Worm (Caenorhabditis elegans) whole organism, L3 larva: ENCODE results near the gene F41G3.20.

ENCODE experiments used
- R02D3.7 ChIP-seq: fragments of 150-350 bp; optimal IDR thresholded peaks from 2 replicates; lab custom pipeline; 2014; ENCODE audit warnings: missing biosample characterization, missing genetic modification characterization
- ZK546.5 ChIP-seq: sonication (generic microtip); optimal IDR thresholded peaks from 2 replicates; lab custom pipeline; 2017; ENCODE audit warnings: missing biosample characterization, missing genetic modification characterization
- aly-2 ChIP-seq: fragments of 150-350 bp; optimal IDR thresholded peaks from 2 replicates; lab custom pipeline; 2014; ENCODE audit warnings: missing biosample characterization, missing genetic modification characterization
- ama-1 ChIP-seq: fragments of 150-350 bp; optimal IDR thresholded peaks from 2 replicates; lab custom pipeline; 2018
- ceh-16 ChIP-seq: sonication (generic microtip); optimal IDR thresholded peaks from 2 replicates; lab custom pipeline; 2017; ENCODE audit warnings: missing biosample characterization, missing genetic modification characterization
- ceh-82 ChIP-seq: fragments of 150-350 bp; optimal IDR thresholded peaks from 2 replicates; lab custom pipeline; 2014; ENCODE audit warnings: missing biosample characterization, missing genetic modification characterization
- ceh-9 ChIP-seq: sonication (generic microtip); optimal IDR thresholded peaks from 2 replicates; lab custom pipeline; 2018; ENCODE audit warnings: missing biosample characterization, missing genetic modification characterization
- egl-27 ChIP-seq: sonication (generic microtip); optimal IDR thresholded peaks from 4 replicates; lab custom pipeline; 2017; ENCODE audit warnings: missing biosample characterization, missing genetic modification reagents, missing genetic modification characterization
- egl-5 ChIP-seq: fragments of 150-350 bp; optimal IDR thresholded peaks from 2 replicates; lab custom pipeline; 2017; ENCODE audit warnings: missing biosample characterization, missing genetic modification reagents, missing genetic modification characterization, inconsistent platforms
- elt-1 ChIP-seq: fragments of 150-350 bp; optimal IDR thresholded peaks from 2 replicates; lab custom pipeline; 2014; ENCODE audit warnings: missing biosample characterization, missing genetic modification characterization
- elt-2 ChIP-seq: sonication (generic microtip); optimal IDR thresholded peaks from 2 replicates; lab custom pipeline; 2016; ENCODE audit warnings: missing genetic modification reagents, mild to moderate bottlenecking, missing genetic modification characterization, missing compliant biosample characterization
- elt-3 ChIP-seq, 3 experiments: fragments of 150-350 bp in 1 of 3; sonication (generic microtip) in 2 of 3; optimal IDR thresholded peaks; 2 replicates in 2 of 3; 4 replicates in 1 of 3; lab custom pipeline; 2014 to 2017; ENCODE audit warnings: missing biosample characterization in 3 of 3, missing genetic modification characterization in 3 of 3
- fkh-10 ChIP-seq: sonication (generic microtip); optimal IDR thresholded peaks from 2 replicates; lab custom pipeline; 2017; ENCODE audit warnings: missing biosample characterization, missing genetic modification reagents, missing genetic modification characterization
- fkh-2 ChIP-seq: fragments of 150-350 bp; optimal IDR thresholded peaks from 2 replicates; lab custom pipeline; 2014; ENCODE audit warnings: missing biosample characterization, missing genetic modification reagents, missing genetic modification characterization
- fos-1 ChIP-seq: fragments of 150-350 bp; optimal IDR thresholded peaks from 2 replicates; lab custom pipeline; 2014; ENCODE audit warnings: missing biosample characterization, missing genetic modification characterization
- hmg-11 ChIP-seq: sonication (generic microtip); optimal IDR thresholded peaks from 2 replicates; lab custom pipeline; 2016; ENCODE audit warnings: missing genetic modification characterization, missing compliant biosample characterization
- jun-1 ChIP-seq: fragments of 150-350 bp; optimal IDR thresholded peaks from 2 replicates; lab custom pipeline; 2014; ENCODE audit warnings: missing biosample characterization, missing genetic modification reagents, missing genetic modification characterization
- lin-15B ChIP-seq: fragments of 150-350 bp; optimal IDR thresholded peaks from 2 replicates; lab custom pipeline; 2014; ENCODE audit warnings: missing biosample characterization, missing genetic modification characterization
- lin-39 ChIP-seq: fragments of 150-350 bp; optimal IDR thresholded peaks from 2 replicates; lab custom pipeline; 2018; ENCODE audit warnings: missing biosample characterization, missing genetic modification reagents, missing genetic modification characterization
- mdl-1 ChIP-seq: fragments of 150-350 bp; optimal IDR thresholded peaks from 2 replicates; lab custom pipeline; 2014; ENCODE audit warnings: missing biosample characterization, missing genetic modification characterization
- nfya-1 ChIP-seq: sonication (generic microtip); optimal IDR thresholded peaks from 2 replicates; lab custom pipeline; 2017; ENCODE audit warnings: missing genetic modification characterization, mild to moderate bottlenecking, missing compliant biosample characterization, antibody characterized with exemption, moderate library complexity; ENCODE audit not compliant: insufficient read depth
- nhr-237 ChIP-seq: fragments of 150-350 bp; optimal IDR thresholded peaks from 2 replicates; lab custom pipeline; 2014; ENCODE audit warnings: missing biosample characterization, missing genetic modification characterization
- nhr-25 ChIP-seq: sonication (generic microtip); optimal IDR thresholded peaks from 2 replicates; lab custom pipeline; 2017; ENCODE audit warnings: missing biosample characterization, missing genetic modification characterization
- nhr-28 ChIP-seq: fragments of 150-350 bp; optimal IDR thresholded peaks from 2 replicates; lab custom pipeline; 2014; ENCODE audit warnings: missing biosample characterization, missing genetic modification characterization
- nhr-43 ChIP-seq: sonication (generic microtip); optimal IDR thresholded peaks from 2 replicates; lab custom pipeline; 2016; ENCODE audit warnings: mild to moderate bottlenecking, missing genetic modification characterization, missing compliant biosample characterization; ENCODE audit not compliant: poor library complexity, severe bottlenecking
- nhr-67 ChIP-seq: fragments of 150-350 bp; optimal IDR thresholded peaks from 2 replicates; lab custom pipeline; 2014; ENCODE audit warnings: missing biosample characterization, missing genetic modification characterization
- nhr-76 ChIP-seq: fragments of 150-350 bp; sonication (generic microtip); optimal IDR thresholded peaks from 5 replicates; lab custom pipeline; 2014; ENCODE audit warnings: missing biosample characterization, missing genetic modification characterization
- nhr-77 ChIP-seq: fragments of 150-350 bp; optimal IDR thresholded peaks from 2 replicates; lab custom pipeline; 2014; ENCODE audit warnings: missing biosample characterization, missing genetic modification characterization
- pha-4 ChIP-seq: fragments of 150-350 bp; optimal IDR thresholded peaks from 2 replicates; lab custom pipeline; 2014; ENCODE audit warnings: missing biosample characterization, missing genetic modification reagents, missing genetic modification characterization
- pqm-1 ChIP-seq: fragments of 150-350 bp; optimal IDR thresholded peaks from 2 replicates; lab custom pipeline; 2017; ENCODE audit warnings: missing biosample characterization, missing genetic modification characterization, inconsistent platforms
- sea-2 ChIP-seq: fragments of 150-350 bp; sonication (generic microtip); optimal IDR thresholded peaks from 4 replicates; lab custom pipeline; 2014; ENCODE audit warnings: missing biosample characterization, missing genetic modification reagents, missing genetic modification characterization
- snpc-4 ChIP-seq: fragments of 150-350 bp; optimal IDR thresholded peaks from 2 replicates; lab custom pipeline; 2014; ENCODE audit warnings: missing biosample characterization, missing genetic modification characterization
- tbx-2 ChIP-seq: sonication (generic microtip); optimal IDR thresholded peaks from 2 replicates; lab custom pipeline; 2016; ENCODE audit warnings: mild to moderate bottlenecking, missing genetic modification characterization, missing compliant biosample characterization
- zag-1 ChIP-seq: fragments of 150-350 bp; optimal IDR thresholded peaks from 2 replicates; lab custom pipeline; 2014; ENCODE audit warnings: missing biosample characterization, missing genetic modification characterization
- ztf-11 ChIP-seq: fragments of 150-350 bp; optimal IDR thresholded peaks from 2 replicates; lab custom pipeline; 2014; ENCODE audit warnings: missing biosample characterization, missing genetic modification characterization
- ztf-4 ChIP-seq: fragments of 150-350 bp; optimal IDR thresholded peaks from 2 replicates; lab custom pipeline; 2014; ENCODE audit warnings: missing biosample characterization, missing genetic modification characterization

Gene F41G3.20

ce11 chrII:6750929-6751328, at the start of gene F41G3.20:
TSS of gene F41G3.20 (minus strand) at chrII:6751029.
- no peak for TF ChIP-seq fkh-2 (tag; lab: Kevin White, UChicago)
- TF ChIP-seq sea-2 (GFP tag; lab: Kevin White, UChicago) = no peak
- no peak for TF ChIP-seq nhr-76 (tag; lab: Kevin White, UChicago)

- TF ChIP-seq nhr-237 = no peak
- TF ChIP-seq hmg-11 (tag; lab: Kevin White, UChicago) = peak; percentile 46
- peak; percentile 43 for TF ChIP-seq R02D3.7 (tag; lab: Kevin White, UChicago)
- TF ChIP-seq ceh-82 (tag; lab: Kevin White, UChicago) = no peak
- TF ChIP-seq elt-2 (tag; lab: Kevin White, UChicago) = peak; percentile 73
- TF ChIP-seq pqm-1 (tag; lab: Kevin White, UChicago) = peak; percentile 69
- no peak for TF ChIP-seq mdl-1 (tag; lab: Kevin White, UChicago)
- no peak for TF ChIP-seq lin-39 (tag; lab: Kevin White, UChicago)
- no peak for TF ChIP-seq nhr-28 (tag; lab: Kevin White, UChicago)
- peak; percentile 68 for TF ChIP-seq pha-4
- TF ChIP-seq ama-1 (lab: Kevin White, UChicago) = no peak
- no peak for TF ChIP-seq tbx-2 (tag; lab: Kevin White, UChicago)
- TF ChIP-seq nfya-1 (tag; lab: Kevin White, UChicago) = peak; percentile 4
- peak; percentile 3 for TF ChIP-seq lin-15B (tag; lab: Kevin White, UChicago)
- no peak for TF ChIP-seq nhr-67 (tag; lab: Kevin White, UChicago)
- peak; percentile 10 for TF ChIP-seq egl-5 (tag; lab: Kevin White, UChicago)
- TF ChIP-seq, all 47 proteins: peak for 8
These were observed 49.4 kb upstream of the F41G3.20 start, which contains the start of gene F31E8.4 for ce11 chrII:6800104-6800711. TSS of gene F31E8.4 (minus strand) at chrII:6800154.

- TF ChIP-seq zag-1 (tag; lab: Kevin White, UChicago) (no peak), aly-2 (tag; lab: Kevin White, UChicago) (no peak), nhr-77 (tag; lab: Kevin White, UChicago) (no peak), nhr-237 (no peak), ceh-9 (no peak), nfya-1 (tag; lab: Kevin White, UChicago) (no peak), nhr-25 (tag; lab: Kevin White, UChicago) (no peak), elt-3 (tag; optimal IDR thresholded peaks at IDR 0.05; lab: Kevin White, UChicago) (no peak), lin-39 (tag; lab: Kevin White, UChicago) (no peak), jun-1 (tag; lab: Kevin White, UChicago) (no peak), nhr-43 (tag; lab: Kevin White, UChicago) (no peak), snpc-4 (tag; lab: Kevin White, UChicago) (no peak), lin-15B (tag; lab: Kevin White, UChicago) (no peak), elt-1 (tag; lab: Kevin White, UChicago) (no peak), nhr-76 (tag; lab: Kevin White, UChicago) (no peak)
These were observed 41.1 kb upstream of the F41G3.20 start, which contains the start of gene T13C2.2 for ce11 chrII:6791891-6792290. TSS of gene T13C2.2 (plus strand) at chrII:6792191.

ce11 chrII:6788672-6789298, 38.0 kb upstream of the F41G3.20 start, which contains the start of gene T13C2.3:
TSS of gene T13C2.3 (plus strand) at chrII:6789248.
- TF ChIP-seq nhr-43 (tag; lab: Kevin White, UChicago) (no peak), lin-39 (tag; lab: Kevin White, UChicago) (no peak)

- TF ChIP-seq nhr-28 (tag; lab: Kevin White, UChicago) (no peak), ceh-16 (tag; lab: Kevin White, UChicago) (no peak), elt-1 (tag; lab: Kevin White, UChicago) (no peak), ZK546.5 (tag; lab: Kevin White, UChicago) (no peak), ztf-11 (tag; lab: Kevin White, UChicago) (no peak), fos-1 (tag; lab: Kevin White, UChicago) (no peak), fkh-10 (GFP tag; lab: Kevin White, UChicago) (no peak), ztf-4 (no peak), egl-27 (tag; lab: Kevin White, UChicago) (no peak)
These were observed 32.6 kb upstream of the F41G3.20 start, which contains the start of gene gldi-2 for ce11 chrII:6783377-6783829. TSS of gene gldi-2 (plus strand) at chrII:6783427.
